Worm (Caenorhabditis elegans) whole organism, young adult: ENCODE measurements around the gene edg-1.

Experiments
- B0019.2 ChIP-seq: fragments of 200-800 bp; sonication (Bioruptor generic); conservative IDR thresholded peaks from 2 replicates; pipeline ENCODE4 v1.3.6; 2022; ENCODE audit warnings: missing genetic modification reagents, missing genetic modification characterization, missing compliant biosample characterization
- B0261.1 ChIP-seq: sonication (generic microtip); optimal IDR thresholded peaks from 2 replicates; lab custom pipeline; 2016; ENCODE audit warnings: mild to moderate bottlenecking, missing genetic modification characterization, moderate library complexity, missing compliant biosample characterization
- C06A6.2 ChIP-seq: fragments of 200-800 bp; sonication (Bioruptor generic); conservative IDR thresholded peaks from 2 replicates; pipeline ENCODE4 v1.3.6; 2022; ENCODE audit warnings: missing genetic modification characterization, missing compliant biosample characterization
- F10E7.11 ChIP-seq: sonication (generic microtip); optimal IDR thresholded peaks from 2 replicates; lab custom pipeline; 2017; ENCODE audit warnings: mild to moderate bottlenecking, missing genetic modification characterization, moderate library complexity, missing compliant biosample characterization
- F22D6.2 ChIP-seq: sonication (generic microtip); optimal IDR thresholded peaks from 2 replicates; lab custom pipeline; 2016; ENCODE audit warnings: mild to moderate bottlenecking, missing genetic modification characterization, missing compliant biosample characterization
- F23B12.7 ChIP-seq: sonication (generic microtip); optimal IDR thresholded peaks from 2 replicates; lab custom pipeline; 2017; ENCODE audit warnings: missing genetic modification characterization, mild to moderate bottlenecking, missing compliant biosample characterization, antibody characterized with exemption, moderate library complexity; ENCODE audit not compliant: insufficient read depth
- F39B2.1 ChIP-seq: fragments of 200-800 bp; sonication (Bioruptor generic); IDR thresholded peaks from 2 replicates; pipeline ENCODE4 v1.3.6; 2022; ENCODE audit warnings: missing genetic modification reagents, missing genetic modification characterization, missing compliant biosample characterization
- F49E8.2 ChIP-seq: sonication (generic microtip); optimal IDR thresholded peaks from 3 replicates; lab custom pipeline; 2017; ENCODE audit warnings: missing genetic modification characterization, mild to moderate bottlenecking, missing compliant biosample characterization, antibody characterized with exemption, moderate library complexity; ENCODE audit not compliant: insufficient read depth
- T26A5.8 ChIP-seq: sonication (generic microtip); optimal IDR thresholded peaks from 2 replicates; lab custom pipeline; 2016; ENCODE audit warnings: missing genetic modification characterization, missing compliant biosample characterization
- Y53F4B.3 ChIP-seq: fragments of 200-800 bp; sonication (Bioruptor generic); IDR thresholded peaks from 2 replicates; pipeline ENCODE4 v1.3.6; 2022; ENCODE audit warnings: missing genetic modification reagents, missing genetic modification characterization, missing compliant biosample characterization
- Y56A3A.18 ChIP-seq: fragments of 200-800 bp; sonication (Bioruptor generic); IDR thresholded peaks from 2 replicates; pipeline ENCODE4 v1.3.6; 2022; ENCODE audit warnings: missing genetic modification reagents, missing genetic modification characterization, missing compliant biosample characterization
- Y95B8A.8 ChIP-seq: fragments of 200-800 bp; sonication (Bioruptor generic); IDR thresholded peaks from 2 replicates; pipeline ENCODE4 v1.3.6; 2022; ENCODE audit warnings: missing genetic modification reagents, missing genetic modification characterization, missing compliant biosample characterization
- akir-1 ChIP-seq: fragments of 200-800 bp; sonication (Bioruptor generic); optimal IDR thresholded peaks from 2 replicates; lab custom pipeline; 2018; ENCODE audit warnings: mild to moderate bottlenecking, missing genetic modification characterization, moderate library complexity, missing compliant biosample characterization
- atf-7 ChIP-seq: sonication (generic microtip); optimal IDR thresholded peaks from 2 replicates; lab custom pipeline; 2017; ENCODE audit warnings: mild to moderate bottlenecking, missing genetic modification characterization, missing compliant biosample characterization
- athp-1 ChIP-seq: sonication (generic microtip); optimal IDR thresholded peaks from 2 replicates; lab custom pipeline; 2017; ENCODE audit warnings: mild to moderate bottlenecking, missing genetic modification characterization, missing compliant biosample characterization
- bed-1 ChIP-seq: fragments of 200-800 bp; sonication (Bioruptor generic); IDR thresholded peaks from 2 replicates; pipeline ENCODE4 v1.3.6; 2022; ENCODE audit warnings: missing genetic modification reagents, missing genetic modification characterization, missing compliant biosample characterization
- bed-2 ChIP-seq: fragments of 200-800 bp; sonication (Bioruptor generic); IDR thresholded peaks from 2 replicates; pipeline ENCODE4 v1.3.6; 2022; ENCODE audit warnings: missing genetic modification reagents, missing genetic modification characterization, missing compliant biosample characterization
- cebp-2 ChIP-seq: fragments of 200-800 bp; sonication (Bioruptor generic); IDR thresholded peaks from 2 replicates; pipeline ENCODE4 v1.3.6; 2022; ENCODE audit warnings: missing genetic modification characterization, missing compliant biosample characterization
- ceh-100 ChIP-seq: fragments of 200-800 bp; sonication (Bioruptor generic); IDR thresholded peaks from 2 replicates; pipeline ENCODE4 v1.3.6; 2022; ENCODE audit warnings: missing genetic modification reagents, missing genetic modification characterization, missing compliant biosample characterization
- ceh-40 ChIP-seq: fragments of 200-800 bp; sonication (Bioruptor generic); IDR thresholded peaks from 2 replicates; pipeline ENCODE4 v1.3.6; 2022; ENCODE audit warnings: missing genetic modification characterization, missing compliant biosample characterization
- die-1 ChIP-seq: sonication (generic microtip); optimal IDR thresholded peaks from 2 replicates; lab custom pipeline; 2016; ENCODE audit warnings: missing genotype, mild to moderate bottlenecking, missing genetic modification characterization, missing compliant biosample characterization
- dpff-1 ChIP-seq: sonication (generic microtip); optimal IDR thresholded peaks from 2 replicates; lab custom pipeline; 2017; ENCODE audit warnings: mild to moderate bottlenecking, missing genetic modification characterization, missing compliant biosample characterization
- egl-18 ChIP-seq: fragments of 200-800 bp; sonication (Bioruptor generic); IDR thresholded peaks from 2 replicates; pipeline ENCODE4 v1.3.6; 2022; ENCODE audit warnings: missing genetic modification reagents, missing genetic modification characterization, missing compliant biosample characterization
- egl-44 ChIP-seq: fragments of 200-800 bp; sonication (Bioruptor generic); IDR thresholded peaks from 2 replicates; pipeline ENCODE4 v1.3.6; 2022; ENCODE audit warnings: missing genetic modification reagents, missing genetic modification characterization, missing compliant biosample characterization
- ekl-4 ChIP-seq: fragments of 200-800 bp; sonication (Bioruptor generic); IDR thresholded peaks from 2 replicates; pipeline ENCODE4 v1.3.6; 2022; ENCODE audit warnings: missing genetic modification reagents, missing genetic modification characterization, missing compliant biosample characterization
- ets-4 ChIP-seq: fragments of 200-800 bp; sonication (Bioruptor generic); optimal IDR thresholded peaks from 2 replicates; lab custom pipeline; 2018; ENCODE audit warnings: mild to moderate bottlenecking, missing genetic modification characterization, missing compliant biosample characterization
- fkh-3 ChIP-seq: sonication (generic microtip); optimal IDR thresholded peaks from 2 replicates; lab custom pipeline; 2016; ENCODE audit warnings: mild to moderate bottlenecking, missing genetic modification characterization, missing compliant biosample characterization
- gei-17 ChIP-seq: fragments of 200-800 bp; sonication (Bioruptor generic); optimal IDR thresholded peaks from 2 replicates; lab custom pipeline; 2018; ENCODE audit warnings: mild to moderate bottlenecking, missing genetic modification characterization, missing compliant biosample characterization
- him-1 ChIP-seq: sonication (generic microtip); optimal IDR thresholded peaks from 2 replicates; lab custom pipeline; 2016; ENCODE audit warnings: missing genotype, missing genetic modification reagents, missing genetic modification characterization, missing compliant biosample characterization
- hmg-1.2 ChIP-seq: fragments of 200-800 bp; sonication (Bioruptor generic); IDR thresholded peaks from 2 replicates; pipeline ENCODE4 v1.3.6; 2022; ENCODE audit warnings: missing genetic modification reagents, missing genetic modification characterization, missing compliant biosample characterization
- hmg-20 ChIP-seq: fragments of 200-800 bp; sonication (Bioruptor generic); IDR thresholded peaks from 2 replicates; pipeline ENCODE4 v1.3.6; 2022; ENCODE audit warnings: missing genetic modification reagents, missing genetic modification characterization, missing compliant biosample characterization
- lag-1 ChIP-seq: fragments of 200-800 bp; sonication (Bioruptor generic); IDR thresholded peaks from 2 replicates; pipeline ENCODE4 v1.3.6; 2022; ENCODE audit warnings: missing genetic modification reagents, missing genetic modification characterization, missing compliant biosample characterization
- lin-26 ChIP-seq: fragments of 200-800 bp; sonication (Bioruptor generic); IDR thresholded peaks from 2 replicates; pipeline ENCODE4 v1.3.6; 2022; ENCODE audit warnings: missing genetic modification reagents, missing genetic modification characterization, missing compliant biosample characterization
- madf-10 ChIP-seq: sonication (generic microtip); optimal IDR thresholded peaks from 2 replicates; lab custom pipeline; 2016; ENCODE audit warnings: mild to moderate bottlenecking, missing genetic modification characterization, missing compliant biosample characterization
- madf-3 ChIP-seq: fragments of 200-800 bp; sonication (Bioruptor generic); IDR thresholded peaks from 2 replicates; pipeline ENCODE4 v1.3.6; 2022; ENCODE audit warnings: missing genetic modification reagents, missing genetic modification characterization, missing compliant biosample characterization
- mcd-1 ChIP-seq: fragments of 200-800 bp; sonication (Bioruptor generic); IDR thresholded peaks from 2 replicates; pipeline ENCODE4 v1.3.6; 2022; ENCODE audit warnings: missing genetic modification reagents, missing genetic modification characterization, missing compliant biosample characterization
- nhr-120 ChIP-seq: fragments of 200-800 bp; sonication (Bioruptor generic); IDR thresholded peaks from 2 replicates; pipeline ENCODE4 v1.3.6; 2022; ENCODE audit warnings: missing genetic modification characterization, missing compliant biosample characterization
- nhr-179 ChIP-seq: sonication (generic microtip); optimal IDR thresholded peaks from 2 replicates; lab custom pipeline; 2016; ENCODE audit warnings: mild to moderate bottlenecking, missing genetic modification characterization, missing compliant biosample characterization
- nhr-80 ChIP-seq: sonication (generic microtip); optimal IDR thresholded peaks from 2 replicates; lab custom pipeline; 2016; ENCODE audit warnings: missing genetic modification characterization, missing compliant biosample characterization
- nhr-90 ChIP-seq: sonication (generic microtip); optimal IDR thresholded peaks from 2 replicates; lab custom pipeline; 2016; ENCODE audit warnings: missing genotype, mild to moderate bottlenecking, missing genetic modification characterization, missing compliant biosample characterization
- pha-4 ChIP-seq: fragments of 150-350 bp; sonication (generic microtip); optimal IDR thresholded peaks from 2 replicates; lab custom pipeline; 2014; ENCODE audit warnings: missing biosample characterization, missing genetic modification reagents, missing genetic modification characterization
- repo-1 ChIP-seq: sonication (generic microtip); optimal IDR thresholded peaks from 2 replicates; lab custom pipeline; 2017; ENCODE audit warnings: mild to moderate bottlenecking, missing genetic modification characterization, missing compliant biosample characterization
- snpc-1.1 ChIP-seq: sonication (generic microtip); optimal IDR thresholded peaks from 2 replicates; lab custom pipeline; 2017; ENCODE audit warnings: missing genetic modification characterization, mild to moderate bottlenecking, missing compliant biosample characterization, antibody characterized with exemption, moderate library complexity, missing genotype, missing genetic modification reagents; ENCODE audit not compliant: insufficient read depth
- snpc-4 ChIP-seq, 5 experiments: fragments of 150-350 bp in 1 of 5; sonication (generic microtip) in 4 of 5; optimal IDR thresholded peaks; 2 replicates each; lab custom pipeline; 2014 to 2018; ENCODE audit warnings: missing genetic modification characterization in 5 of 5, missing biosample characterization in 3 of 5, antibody characterized with exemption in 2 of 5, mild to moderate bottlenecking in 2 of 5, missing compliant biosample characterization in 2 of 5, missing genotype in 2 of 5, moderate library complexity in 2 of 5, missing genetic modification reagents in 1 of 5
- somi-1 ChIP-seq: fragments of 200-800 bp; sonication (Bioruptor generic); optimal IDR thresholded peaks from 2 replicates; lab custom pipeline; 2018; ENCODE audit warnings: mild to moderate bottlenecking, missing genetic modification characterization, missing compliant biosample characterization
- unc-130 ChIP-seq: sonication (generic microtip); optimal IDR thresholded peaks from 2 replicates; lab custom pipeline; 2016; ENCODE audit warnings: missing genetic modification reagents, missing genetic modification characterization, missing compliant biosample characterization
- unc-62 ChIP-seq: fragments of 150-350 bp; optimal IDR thresholded peaks from 2 replicates; lab custom pipeline; 2014; ENCODE audit warnings: missing biosample characterization, missing genetic modification reagents, missing genetic modification characterization
- ztf-26 ChIP-seq: sonication (generic microtip); optimal IDR thresholded peaks from 2 replicates; lab custom pipeline; 2017; ENCODE audit warnings: missing genetic modification characterization, missing compliant biosample characterization

edg-1 gene

DNA sequence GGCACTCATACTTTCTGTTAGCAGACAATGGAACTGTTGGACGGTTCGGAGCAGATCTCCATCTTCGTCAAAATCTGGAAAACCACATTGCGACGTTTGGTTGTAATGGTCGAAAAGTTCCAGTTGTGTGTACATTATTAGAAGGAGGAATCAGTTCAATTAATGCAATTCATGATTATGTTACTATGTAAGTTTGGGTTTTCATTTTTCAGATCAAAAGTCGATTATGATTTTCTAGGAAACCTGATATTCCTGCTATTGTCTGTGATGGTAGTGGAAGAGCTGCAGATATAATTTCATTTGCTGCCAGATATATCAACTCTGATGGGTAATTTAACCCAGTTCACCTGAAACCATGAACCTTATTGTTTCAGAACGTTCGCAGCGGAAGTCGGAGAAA lies 44.6 kb upstream of the edg-1 start:
- TF ChIP-seq atf-7 (no peak), egl-18 (no peak), ekl-4 (no peak), pha-4 (no peak), Y95B8A.8 (GFP tag; lab: Robert Waterston, UW) (no peak), C06A6.2 (GFP tag; lab: Robert Waterston, UW) (no peak), nhr-80 (no peak), lag-1 (GFP tag; lab: Robert Waterston, UW) (no peak), nhr-179 (no peak), bed-2 (GFP tag; lab: Robert Waterston, UW) (no peak), nhr-90 (tag; lab: Kevin White, UChicago) (no peak), akir-1 (GFP tag; lab: Kevin White, UChicago) (no peak), B0261.1 (no peak), T26A5.8 (no peak), Y56A3A.18 (GFP tag; lab: Robert Waterston, UW) (no peak), him-1 (tag; lab: Kevin White, UChicago) (no peak)

DNA sequence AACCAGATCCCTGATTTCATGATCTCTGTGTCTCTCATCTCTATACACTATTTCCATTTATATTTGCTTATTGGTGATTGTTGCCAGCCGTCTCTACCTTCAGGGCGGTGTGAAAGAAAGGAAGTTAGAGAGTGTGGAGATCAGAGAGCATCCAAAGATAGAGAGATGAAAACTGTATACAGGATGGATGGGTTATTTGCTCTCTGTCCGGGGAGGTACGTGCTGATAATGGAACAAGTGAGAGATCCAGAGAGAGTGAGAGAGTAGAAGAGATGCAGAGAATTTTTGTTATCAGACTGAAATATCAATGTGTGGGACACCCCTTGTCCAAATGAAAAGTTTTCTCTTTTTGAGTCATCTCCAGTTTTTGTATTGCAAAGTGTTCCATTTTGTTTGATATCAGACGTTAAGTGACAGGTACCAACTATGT lies 36.5 kb upstream of the edg-1 start:
- no peak for TF ChIP-seq cebp-2 (GFP tag; lab: Robert Waterston, UW)
- TF ChIP-seq dpff-1 (tag; lab: Kevin White, UChicago): no peak
- no peak for TF ChIP-seq snpc-4 (GFP tag; optimal IDR thresholded peaks at IDR 0.05; lab: Kevin White, UChicago)
- no peak for TF ChIP-seq snpc-4 (tag; optimal IDR thresholded peaks at IDR 0.05; lab: Kevin White, UChicago)
- TF ChIP-seq F10E7.11 (tag; lab: Kevin White, UChicago): no peak
- TF ChIP-seq hmg-1.2 (GFP tag; lab: Robert Waterston, UW): peak; percentile 50
- TF ChIP-seq akir-1 (GFP tag; lab: Kevin White, UChicago): no peak
- no peak for TF ChIP-seq ztf-26 (tag; lab: Kevin White, UChicago)
- peak; percentile 52 for TF ChIP-seq unc-62 (GFP tag; lab: Kevin White, UChicago)
- no peak for TF ChIP-seq T26A5.8
- TF ChIP-seq bed-1 (GFP tag; lab: Robert Waterston, UW): no peak
- TF ChIP-seq snpc-1.1 (tag; lab: Kevin White, UChicago): no peak
- TF ChIP-seq die-1 (tag; lab: Kevin White, UChicago): no peak
- TF ChIP-seq B0019.2 (GFP tag; lab: Robert Waterston, UW): no peak
- no peak for TF ChIP-seq Y53F4B.3 (GFP tag; lab: Robert Waterston, UW)
- no peak for TF ChIP-seq F22D6.2
- TF ChIP-seq ceh-100 (GFP tag; lab: Robert Waterston, UW): no peak
- no peak for TF ChIP-seq madf-3 (GFP tag; lab: Robert Waterston, UW)
- TF ChIP-seq ceh-40: no peak
- 0 out of 2 replicates have a peak, but pooled peaks have one; percentile 20 for TF ChIP-seq egl-44 (GFP tag; lab: Robert Waterston, UW)
- TF ChIP-seq F39B2.1: no peak
- peak; percentile 52 for TF ChIP-seq ets-4
- TF ChIP-seq nhr-90 (tag; lab: Kevin White, UChicago): peak; percentile 50
- no peak for TF ChIP-seq athp-1 (tag; lab: Kevin White, UChicago)
- no peak for TF ChIP-seq lin-26 (GFP tag; lab: Robert Waterston, UW)
- TF ChIP-seq Y95B8A.8 (GFP tag; lab: Robert Waterston, UW): no peak
- no peak for TF ChIP-seq F23B12.7 (tag; lab: Kevin White, UChicago)
- no peak for TF ChIP-seq madf-10 (tag; lab: Kevin White, UChicago)
- TF ChIP-seq fkh-3 (tag; lab: Kevin White, UChicago): no peak
- TF ChIP-seq ekl-4: no peak
- TF ChIP-seq somi-1 (GFP tag; lab: Kevin White, UChicago): no peak
- TF ChIP-seq gei-17 (GFP tag; lab: Kevin White, UChicago): no peak
- TF ChIP-seq pha-4: no peak
- no peak for TF ChIP-seq repo-1 (tag; lab: Kevin White, UChicago)
- TF ChIP-seq unc-130 (GFP tag; lab: Kevin White, UChicago): no peak
- TF ChIP-seq mcd-1: no peak
- TF ChIP-seq hmg-20 (GFP tag; lab: Robert Waterston, UW): no peak
- TF ChIP-seq nhr-120: no peak
- no peak for TF ChIP-seq F49E8.2
